Fruit fly (Drosophila melanogaster) whole organism, embryonic: ENCODE measurements around the gene SdhC.

Experiments
- Awh ChIP-seq: fragments of 200-800 bp; sonication (Bioruptor generic); IDR thresholded peaks from 2 replicates; pipeline ENCODE4, ENCODE4 v1.3.6; 2022; ENCODE audit warnings: missing biosample characterization, missing genetic modification characterization
- Blimp-1 ChIP-seq: fragments of 200-800 bp; sonication (Bioruptor generic); optimal IDR thresholded peaks from 3 replicates; lab custom pipeline; 2018; ENCODE audit warnings: missing biosample characterization, missing genetic modification characterization, mild to moderate bottlenecking, moderate library complexity, missing genetic modification reagents
- CG11398 ChIP-seq: fragments of 200-800 bp; sonication (Bioruptor generic); optimal IDR thresholded peaks from 2 replicates; lab custom pipeline; 2016; ENCODE audit warnings: missing biosample characterization, missing genetic modification characterization
- CG11695 ChIP-seq: fragments of 200-800 bp; sonication (Bioruptor generic); IDR thresholded peaks from 3 replicates; pipeline ENCODE4 v1.3.6; 2022; ENCODE audit warnings: missing biosample characterization, missing genetic modification characterization
- CG11696 ChIP-seq: fragments of 200-800 bp; sonication (Bioruptor generic); IDR thresholded peaks from 2 replicates; pipeline ENCODE4 v1.3.6; 2022; ENCODE audit warnings: missing biosample characterization, missing genetic modification characterization
- CG11723 ChIP-seq: fragments of 200-800 bp; sonication (Bioruptor generic); optimal IDR thresholded peaks from 2 replicates; lab custom pipeline; 2017; ENCODE audit warnings: missing biosample characterization, mild to moderate bottlenecking, missing genetic modification characterization
- CG12104 ChIP-seq: fragments of 200-800 bp; sonication (Bioruptor generic); optimal IDR thresholded peaks from 3 replicates; lab custom pipeline; 2016; ENCODE audit warnings: missing biosample characterization, missing genetic modification characterization
- CG15011 ChIP-seq: fragments of 200-800 bp; sonication (Bioruptor generic); optimal IDR thresholded peaks from 3 replicates; lab custom pipeline; 2018; ENCODE audit warnings: missing biosample characterization, mild to moderate bottlenecking, missing genetic modification characterization
- CG30020 ChIP-seq: fragments of 200-800 bp; optimal IDR thresholded peaks from 2 replicates; lab custom pipeline; 2019; ENCODE audit warnings: missing biosample characterization, mild to moderate bottlenecking, missing genetic modification characterization, moderate library complexity
- CG3065 ChIP-seq: fragments of 200-800 bp; sonication (Bioruptor generic); optimal IDR thresholded peaks from 2 replicates; lab custom pipeline; 2016; ENCODE audit warnings: missing biosample characterization, missing genetic modification characterization
- CG34422 ChIP-seq: fragments of 200-800 bp; sonication (Bioruptor generic); IDR thresholded peaks from 3 replicates; pipeline ENCODE4 v1.3.6; 2022; ENCODE audit warnings: missing biosample characterization, missing genetic modification characterization
- CG3726 ChIP-seq: fragments of 200-800 bp; sonication (Bioruptor generic); IDR thresholded peaks from 3 replicates; pipeline ENCODE4, ENCODE4 v1.3.6; 2022; ENCODE audit warnings: missing biosample characterization, missing genetic modification characterization
- CG6654 ChIP-seq: fragments of 200-800 bp; sonication (Bioruptor generic); optimal IDR thresholded peaks from 2 replicates; lab custom pipeline; 2017; ENCODE audit warnings: missing biosample characterization, mild to moderate bottlenecking, missing genetic modification characterization
- CG6813 ChIP-seq: fragments of 200-800 bp; sonication (Bioruptor generic); optimal IDR thresholded peaks from 2 replicates; lab custom pipeline; 2017; ENCODE audit warnings: missing biosample characterization, missing genetic modification characterization, mild to moderate bottlenecking, moderate library complexity, missing genetic modification reagents
- CG7372 ChIP-seq: fragments of 200-800 bp; sonication (Bioruptor generic); IDR thresholded peaks from 2 replicates; pipeline ENCODE4 v1.3.6; 2022; ENCODE audit warnings: missing biosample characterization, missing genetic modification characterization
- CG9797 ChIP-seq: fragments of 200-800 bp; sonication (Bioruptor generic); optimal IDR thresholded peaks from 3 replicates; lab custom pipeline; 2018; ENCODE audit warnings: missing biosample characterization, mild to moderate bottlenecking, missing genetic modification characterization
- CG9876 ChIP-seq: fragments of 200-800 bp; sonication (Bioruptor generic); optimal IDR thresholded peaks from 2 replicates; lab custom pipeline; 2016; ENCODE audit warnings: missing biosample characterization, missing genetic modification characterization
- Camta ChIP-seq: fragments of 200-800 bp; sonication (Bioruptor generic); optimal IDR thresholded peaks from 2 replicates; lab custom pipeline; 2016; ENCODE audit warnings: missing biosample characterization, missing genetic modification characterization
- CkIIα-i1 ChIP-seq: fragments of 200-800 bp; sonication (Bioruptor generic); IDR thresholded peaks from 2 replicates; pipeline ENCODE4 v1.3.6; 2022; ENCODE audit warnings: missing biosample characterization, missing genetic modification characterization
- E2f2 ChIP-seq: fragments of 200-800 bp; sonication (Bioruptor generic); IDR thresholded peaks from 2 replicates; pipeline ENCODE4 v1.3.6; 2022; ENCODE audit warnings: missing biosample characterization, missing genetic modification characterization
- Eip74EF ChIP-seq, 2 experiments: fragments of 200-800 bp in 1 of 2; fragments of >200 bp in 1 of 2; sonication (Bioruptor generic) in 1 of 2; optimal IDR thresholded peaks; 2 replicates each; lab custom pipeline; 2017 to 2019; ENCODE audit warnings: missing biosample characterization in 2 of 2, missing genetic modification characterization in 2 of 2, mild to moderate bottlenecking in 1 of 2, moderate library complexity in 1 of 2
- H15 ChIP-seq: fragments of 200-800 bp; sonication (Bioruptor generic); IDR thresholded peaks from 3 replicates; pipeline ENCODE4 v1.3.6; 2022; ENCODE audit warnings: missing biosample characterization, missing genetic modification characterization
- Lim3 ChIP-seq: fragments of 200-800 bp; sonication (Bioruptor generic); IDR thresholded peaks from 2 replicates; pipeline ENCODE4 v1.3.6; 2022; ENCODE audit warnings: missing biosample characterization, missing genetic modification characterization
- Nf-YB ChIP-seq: fragments of 200-800 bp; sonication (Bioruptor generic); optimal IDR thresholded peaks from 3 replicates; lab custom pipeline; 2019; ENCODE audit warnings: missing biosample characterization, mild to moderate bottlenecking, missing genetic modification characterization, moderate library complexity
- Rx ChIP-seq: fragments of 200-800 bp; sonication (Bioruptor generic); IDR thresholded peaks from 2 replicates; pipeline ENCODE4 v1.3.6; 2022; ENCODE audit warnings: missing biosample characterization, missing genetic modification characterization
- Sox102F ChIP-seq: fragments of 200-800 bp; sonication (Bioruptor generic); optimal IDR thresholded peaks from 2 replicates; lab custom pipeline; 2018; ENCODE audit warnings: missing biosample characterization, mild to moderate bottlenecking, missing genetic modification characterization, moderate library complexity
- Spps ChIP-seq: fragments of 200-800 bp; sonication (Bioruptor generic); optimal IDR thresholded peaks from 2 replicates; lab custom pipeline; 2018; ENCODE audit warnings: missing biosample characterization, mild to moderate bottlenecking, missing genetic modification characterization
- Tbp ChIP-seq: fragments of >200 bp; optimal IDR thresholded peaks from 2 replicates; lab custom pipeline; 2018; ENCODE audit warnings: missing biosample characterization, missing genetic modification characterization
- Trl ChIP-seq, 3 experiments: fragments of >200 bp in 2 of 3; fragments of 200-800 bp in 1 of 3; sonication (Bioruptor generic) in 1 of 3; optimal IDR thresholded peaks; 2 replicates in 1 of 3; 3 replicates in 2 of 3; lab custom pipeline; 2016 to 2017; ENCODE audit warnings: missing biosample characterization in 1 of 3, missing genetic modification characterization in 1 of 3
- Xrp1 ChIP-seq: fragments of 200-800 bp; sonication (Bioruptor generic); IDR thresholded peaks from 2 replicates; pipeline ENCODE4 v1.3.6; 2022; ENCODE audit warnings: missing biosample characterization, missing genetic modification characterization
- ato ChIP-seq: fragments of 200-800 bp; sonication (Bioruptor generic); IDR thresholded peaks from 2 replicates; pipeline ENCODE4 v1.3.6; 2022; ENCODE audit warnings: missing biosample characterization, missing genetic modification characterization; ENCODE audit not compliant: partially characterized antibody
- bowl ChIP-seq: fragments of 200-800 bp; sonication (Bioruptor generic); IDR thresholded peaks from 2 replicates; pipeline ENCODE4 v1.3.6; 2022; ENCODE audit warnings: missing biosample characterization, missing genetic modification characterization
- br ChIP-seq: fragments of >200 bp; optimal IDR thresholded peaks from 2 replicates; lab custom pipeline; 2017
- dmrt11E ChIP-seq: fragments of 200-800 bp; sonication (Bioruptor generic); optimal IDR thresholded peaks from 3 replicates; lab custom pipeline; 2018; ENCODE audit warnings: missing biosample characterization, mild to moderate bottlenecking, missing genetic modification characterization, moderate library complexity
- ems ChIP-seq: fragments of 200-800 bp; sonication (Bioruptor generic); optimal IDR thresholded peaks from 3 replicates; lab custom pipeline; 2016; ENCODE audit warnings: missing biosample characterization, missing genetic modification characterization
- ftz-f1 ChIP-seq: fragments of 200-800 bp; sonication (Bioruptor generic); optimal IDR thresholded peaks from 2 replicates; lab custom pipeline; 2016; ENCODE audit warnings: missing biosample characterization, missing genetic modification characterization
- gfzf ChIP-seq: fragments of 200-800 bp; sonication (Bioruptor generic); optimal IDR thresholded peaks from 2 replicates; lab custom pipeline; 2016; ENCODE audit warnings: missing biosample characterization, mild to moderate bottlenecking, missing genetic modification characterization, moderate library complexity
- gt ChIP-seq: fragments of 200-800 bp; sonication (Bioruptor generic); IDR thresholded peaks from 2 replicates; pipeline ENCODE4 v1.3.6; 2022; ENCODE audit warnings: missing biosample characterization, missing genetic modification characterization
- hbn ChIP-seq: fragments of 200-800 bp; sonication (Bioruptor generic); IDR thresholded peaks from 2 replicates; pipeline ENCODE4 v1.3.6; 2022; ENCODE audit warnings: missing biosample characterization, missing genetic modification characterization; ENCODE audit not compliant: partially characterized antibody
- hkb ChIP-seq, 2 experiments: fragments of 200-800 bp in 1 of 2; fragments of >200 bp in 1 of 2; sonication (Bioruptor generic) in 1 of 2; IDR thresholded peaks in 1 of 2; optimal IDR thresholded peaks in 1 of 2; 2 replicates each; pipeline versions ENCODE4 v1.3.6 to Lab custom; 2017 to 2022; ENCODE audit warnings: missing biosample characterization in 1 of 2, missing genetic modification characterization in 1 of 2
- ind ChIP-seq: fragments of 200-800 bp; sonication (Bioruptor generic); optimal IDR thresholded peaks from 3 replicates; lab custom pipeline; 2016; ENCODE audit warnings: missing biosample characterization, missing genetic modification characterization
- jing ChIP-seq: fragments of 200-800 bp; sonication (Bioruptor generic); optimal IDR thresholded peaks from 2 replicates; lab custom pipeline; 2018; ENCODE audit warnings: missing biosample characterization, mild to moderate bottlenecking, missing genetic modification characterization
- kay ChIP-seq: fragments of 200-800 bp; sonication (Bioruptor generic); optimal IDR thresholded peaks from 2 replicates; lab custom pipeline; 2016; ENCODE audit warnings: missing biosample characterization, missing genetic modification characterization
- nerfin-1 ChIP-seq: fragments of 200-800 bp; sonication (Bioruptor generic); optimal IDR thresholded peaks from 3 replicates; lab custom pipeline; 2019; ENCODE audit warnings: missing biosample characterization, mild to moderate bottlenecking, missing genetic modification characterization, moderate library complexity
- phol ChIP-seq: fragments of 200-800 bp; sonication (Bioruptor generic); optimal IDR thresholded peaks from 3 replicates; lab custom pipeline; 2018; ENCODE audit warnings: missing biosample characterization, mild to moderate bottlenecking, missing genetic modification characterization, moderate library complexity
- stwl ChIP-seq: fragments of 200-800 bp; sonication (Bioruptor generic); optimal IDR thresholded peaks from 3 replicates; lab custom pipeline; 2018; ENCODE audit warnings: missing biosample characterization, mild to moderate bottlenecking, missing genetic modification characterization, moderate library complexity
- sug ChIP-seq: fragments of 200-800 bp; optimal IDR thresholded peaks from 2 replicates; lab custom pipeline; 2019; ENCODE audit warnings: missing biosample characterization, mild to moderate bottlenecking, missing genetic modification characterization, moderate library complexity
- trh ChIP-seq: fragments of 200-800 bp; sonication (Bioruptor generic); optimal IDR thresholded peaks from 2 replicates; lab custom pipeline; 2016; ENCODE audit warnings: missing biosample characterization, missing genetic modification characterization
- tx ChIP-seq: fragments of 200-800 bp; sonication (Bioruptor generic); optimal IDR thresholded peaks from 2 replicates; lab custom pipeline; 2016; ENCODE audit warnings: missing biosample characterization, missing genetic modification characterization
- vnd ChIP-seq: fragments of 200-800 bp; sonication (Bioruptor generic); IDR thresholded peaks from 3 replicates; pipeline ENCODE4 v1.3.6; 2022; ENCODE audit warnings: missing biosample characterization, missing genetic modification characterization; ENCODE audit not compliant: partially characterized antibody

SdhC gene

dm6 chr3R:11243057-11243740, 33.5 kb upstream of the SdhC start (continued):
- TF ChIP-seq CG11696 (GFP tag; lab: Robert Waterston, UW): no peak
- TF ChIP-seq vnd (GFP tag; lab: Robert Waterston, UW): no peak
- TF ChIP-seq Sox102F: no peak
- TF ChIP-seq CG9797 (GFP tag; lab: Kevin White, UChicago): no peak
- TF ChIP-seq hkb (optimal IDR thresholded peaks at IDR 0.05; lab: Kevin White, UChicago): no peak
- peak; percentile 58; the same call in 1 of the 2 replicates for TF ChIP-seq hkb (GFP tag; IDR thresholded peaks at IDR 0.05; lab: Robert Waterston, UW)
- TF ChIP-seq br (lab: Kevin White, UChicago): no peak
- no peak for TF ChIP-seq CG30020 (tag; lab: Kevin White, UChicago)
- no peak for TF ChIP-seq CG3726 (GFP tag; lab: Robert Waterston, UW)
- TF ChIP-seq Spps (tag; lab: Kevin White, UChicago): no peak
- no peak; the same call in 2 of the 3 replicates for TF ChIP-seq CG34422 (GFP tag; lab: Robert Waterston, UW)
- no peak for TF ChIP-seq hbn (GFP tag; lab: Robert Waterston, UW)
- no peak for TF ChIP-seq E2f2 (GFP tag; lab: Robert Waterston, UW)
- TF ChIP-seq Rx (GFP tag; lab: Robert Waterston, UW): no peak
- TF ChIP-seq sug (tag; lab: Kevin White, UChicago): peak; percentile 24
- no peak for TF ChIP-seq Nf-YB (GFP tag; lab: Kevin White, UChicago)
- TF ChIP-seq ato: no peak
- TF ChIP-seq ind (GFP tag; lab: Kevin White, UChicago): peak; percentile 25
- TF ChIP-seq H15: no peak
- TF ChIP-seq jing (GFP tag; lab: Kevin White, UChicago): no peak
- TF ChIP-seq CG6654: no peak
- no peak for TF ChIP-seq CG7372 (GFP tag; lab: Robert Waterston, UW)
- no peak for TF ChIP-seq CG3065 (GFP tag; lab: Kevin White, UChicago)
- TF ChIP-seq CG11695 (GFP tag; lab: Robert Waterston, UW): no peak
- no peak for TF ChIP-seq CG11723 (GFP tag; lab: Kevin White, UChicago)
- no peak for TF ChIP-seq stwl (tag; lab: Kevin White, UChicago)
- no peak for TF ChIP-seq nerfin-1 (tag; lab: Kevin White, UChicago)
- TF ChIP-seq phol (tag; lab: Kevin White, UChicago): peak; percentile 29
- no peak for TF ChIP-seq CG11398 (GFP tag; lab: Kevin White, UChicago)
- TF ChIP-seq Trl (optimal IDR thresholded peaks at IDR 0.05; lab: Kevin White, UChicago): no peak
- peak; percentile 34 for TF ChIP-seq Trl (GFP tag; optimal IDR thresholded peaks at IDR 0.05; lab: Kevin White, UChicago)
- no peak for TF ChIP-seq tx
- TF ChIP-seq Xrp1 (GFP tag; lab: Robert Waterston, UW): peak; percentile 64; the same call in 1 of the 2 replicates
- no peak for TF ChIP-seq trh (GFP tag; lab: Kevin White, UChicago)
- no peak for TF ChIP-seq Awh (GFP tag; lab: Robert Waterston, UW)
- TF ChIP-seq gfzf: no peak
- no peak for TF ChIP-seq CG9876 (GFP tag; lab: Kevin White, UChicago)
- no peak for TF ChIP-seq Eip74EF (GFP tag; optimal IDR thresholded peaks at IDR 0.05; lab: Kevin White, UChicago)
- no peak for TF ChIP-seq dmrt11E (tag; lab: Kevin White, UChicago)
- TF ChIP-seq CG15011 (GFP tag; lab: Kevin White, UChicago): no peak
- TF ChIP-seq kay (GFP tag; lab: Kevin White, UChicago): peak; percentile 18
- TF ChIP-seq CG6813: peak; percentile 53
- no peak for TF ChIP-seq Camta (GFP tag; lab: Kevin White, UChicago)
- no peak for TF ChIP-seq gt
- peak; percentile 21 for TF ChIP-seq CG12104 (GFP tag; lab: Kevin White, UChicago)
- TF ChIP-seq ems: peak; percentile 4
- TF ChIP-seq Lim3: no peak
- no peak for TF ChIP-seq Blimp-1 (GFP tag; lab: Kevin White, UChicago)
- peak; percentile 17 for TF ChIP-seq ftz-f1 (GFP tag; lab: Kevin White, UChicago)
- TF ChIP-seq CkIIα-i1 (GFP tag; lab: Robert Waterston, UW): no peak
- TF ChIP-seq bowl (GFP tag; lab: Robert Waterston, UW): no peak
- no peak for TF ChIP-seq Tbp (GFP tag; lab: Kevin White, UChicago)
